Worm (Caenorhabditis elegans) whole organism, mixed stage, embryonic: Measurements from ENCODE around the gene F18E9.4.

Experiments used
- mab-5 ChIP-seq: fragments of 150-350 bp; optimal IDR thresholded peaks from 2 replicates; lab custom pipeline; 2014; ENCODE audit warnings: missing biosample characterization, missing genetic modification characterization
- unc-39 ChIP-seq: fragments of 150-350 bp; optimal IDR thresholded peaks from 2 replicates; lab custom pipeline; 2014; ENCODE audit warnings: missing biosample characterization, missing genetic modification characterization

DNA sequence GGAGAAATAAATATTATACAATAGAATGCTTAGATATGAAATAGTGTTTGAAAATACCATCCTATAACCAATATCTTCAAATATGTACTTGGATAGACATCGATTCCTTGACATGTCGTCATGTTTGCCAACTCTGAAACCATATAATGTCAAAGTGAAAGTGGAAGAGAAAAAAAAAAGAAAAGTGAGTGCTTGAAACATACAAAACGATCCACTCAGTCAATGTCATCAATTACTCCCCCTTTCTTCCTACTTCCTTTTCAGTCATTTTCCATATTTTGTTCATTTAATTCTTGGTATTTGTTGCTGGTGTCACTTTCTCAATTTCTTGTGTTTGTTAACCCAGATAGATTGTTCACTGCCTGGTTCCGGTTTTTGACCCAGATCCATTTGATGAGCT, at the start of gene F18E9.4:
- TF ChIP-seq unc-39 (tag; lab: Kevin White, UChicago) (no peak), mab-5 (tag; lab: Kevin White, UChicago) (no peak)
